Fruit fly (Drosophila melanogaster) S2 (cell line): ENCODE data around the gene CG43954.

ENCODE experiments used
- CG8478 ChIP-seq: fragments of >200 bp; optimal IDR thresholded peaks from 2 replicates; lab custom pipeline; 2018
- CTCF ChIP-seq, 2 experiments: fragments of >200 bp; optimal IDR thresholded peaks; 2 replicates each; lab custom pipeline; 2018

CG43954 gene

DNA sequence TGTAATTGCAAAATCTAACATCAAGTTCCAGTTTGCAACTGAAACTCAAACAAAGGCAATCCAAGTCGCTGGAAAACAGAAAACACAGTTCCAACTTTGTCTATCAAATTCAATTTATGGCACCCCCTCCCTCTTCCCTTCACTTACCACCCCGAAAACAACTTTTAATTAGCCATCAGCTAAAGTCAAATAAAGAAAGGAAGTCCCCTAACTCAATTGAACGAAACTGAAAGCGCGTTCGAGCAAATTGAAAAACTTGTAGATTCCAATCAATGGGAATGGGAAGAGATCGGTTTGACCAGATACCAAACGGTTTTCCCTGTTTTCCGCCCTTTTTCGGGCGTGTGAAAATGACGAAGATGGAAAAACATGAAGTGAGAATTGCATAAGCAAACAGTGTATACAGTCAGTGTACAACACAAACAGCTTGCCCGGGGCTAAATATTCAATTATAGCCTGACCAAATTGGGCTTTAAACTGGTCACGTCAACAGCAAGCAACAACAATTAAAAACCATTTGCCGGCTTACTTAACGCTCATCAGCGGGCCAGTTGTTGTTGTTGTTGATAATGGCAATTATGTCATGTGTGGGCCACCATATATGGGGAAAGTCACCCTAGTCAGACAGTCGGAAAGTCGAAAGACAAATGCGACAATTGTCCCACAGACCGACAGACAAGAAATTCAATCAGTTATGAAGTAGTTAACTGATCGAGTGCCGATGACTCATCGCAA lies 12.0 kb downstream of the CG43954 start:
- TF ChIP-seq CG8478 (no peak), CTCF (optimal IDR thresholded peaks at IDR 0.05; lab: Kevin White, UChicago) (no peak)

DNA sequence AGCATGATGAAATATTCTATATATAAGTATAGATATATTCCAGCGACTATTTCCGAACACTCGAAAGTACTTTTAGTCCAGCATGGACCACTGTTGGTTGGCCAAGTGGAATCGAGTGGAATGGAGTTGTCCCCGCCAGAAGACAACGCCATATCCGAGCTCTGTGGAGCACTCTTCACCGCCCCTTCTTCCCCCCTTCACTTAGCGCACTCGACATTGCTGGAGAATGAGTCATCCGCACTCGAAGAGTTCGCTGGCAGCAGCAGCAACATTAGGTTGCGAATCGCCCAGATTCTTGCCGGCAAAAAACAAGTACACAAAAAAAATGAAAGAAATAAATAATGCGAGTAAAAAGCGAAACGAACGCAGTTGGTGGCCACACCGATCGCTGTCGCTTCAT lies 13.4 kb downstream of the CG43954 start:
- TF ChIP-seq CG8478 (no peak), CTCF (optimal IDR thresholded peaks at IDR 0.05; lab: Kevin White, UChicago) (no peak)

DNA sequence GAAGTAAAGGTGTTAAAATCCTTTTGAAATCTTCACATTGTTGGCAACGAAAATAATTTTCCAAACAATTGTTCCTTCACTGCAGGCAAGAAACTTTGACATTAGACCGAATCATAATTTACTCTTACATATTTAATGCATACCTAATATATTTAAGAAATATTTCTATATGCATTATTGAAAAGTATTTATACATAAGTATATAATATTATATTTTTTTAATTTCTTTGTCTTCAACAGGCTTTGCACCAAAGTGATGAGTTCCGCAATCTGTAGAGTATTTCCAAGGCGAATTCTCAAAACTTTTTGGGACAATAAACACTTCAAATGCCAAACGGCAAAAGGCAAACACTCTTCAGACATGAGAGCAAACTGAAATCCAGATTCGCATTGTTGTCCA lies 14.4 kb downstream of the CG43954 start:
- TF ChIP-seq CG8478 (no peak), CTCF (optimal IDR thresholded peaks at IDR 0.05; lab: Kevin White, UChicago) (no peak)

DNA sequence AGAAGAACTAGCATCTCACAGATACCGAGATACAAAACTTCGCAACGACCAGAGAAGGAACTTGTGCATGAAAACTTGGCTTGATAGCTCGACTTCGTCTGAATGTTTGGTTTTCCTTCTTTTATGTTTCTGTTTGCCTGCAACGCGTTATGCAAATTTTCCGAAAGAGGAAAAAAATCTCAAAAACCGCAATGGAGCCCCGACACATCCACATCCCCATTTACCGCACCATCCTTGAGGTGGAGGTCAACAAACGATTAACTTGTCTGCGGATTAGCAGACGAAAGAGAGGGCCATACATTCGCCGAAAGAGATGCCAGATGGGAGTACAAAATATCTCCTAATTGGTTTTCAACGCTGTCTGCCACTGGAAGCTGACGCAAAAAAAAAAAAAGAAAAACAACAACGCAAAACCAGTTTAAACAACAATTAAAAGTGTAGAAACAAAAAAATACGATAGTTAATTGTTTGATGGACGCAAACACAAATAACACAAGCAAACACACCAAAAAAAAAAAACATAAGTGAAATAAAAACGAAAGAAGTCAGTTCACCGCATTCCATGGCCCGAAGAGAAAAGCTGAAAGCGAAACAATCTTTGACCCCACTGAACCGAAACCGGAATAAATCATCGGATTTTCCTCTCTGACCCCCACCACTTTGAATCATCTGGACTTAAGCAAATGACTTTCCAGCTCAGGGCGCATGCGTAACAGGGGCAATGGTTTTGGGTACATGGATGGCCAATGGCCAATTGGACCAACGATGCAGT lies 16.2 kb downstream of the CG43954 start:
- TF ChIP-seq CG8478 (no peak), CTCF (optimal IDR thresholded peaks at IDR 0.05; lab: Kevin White, UChicago) (no peak)

DNA sequence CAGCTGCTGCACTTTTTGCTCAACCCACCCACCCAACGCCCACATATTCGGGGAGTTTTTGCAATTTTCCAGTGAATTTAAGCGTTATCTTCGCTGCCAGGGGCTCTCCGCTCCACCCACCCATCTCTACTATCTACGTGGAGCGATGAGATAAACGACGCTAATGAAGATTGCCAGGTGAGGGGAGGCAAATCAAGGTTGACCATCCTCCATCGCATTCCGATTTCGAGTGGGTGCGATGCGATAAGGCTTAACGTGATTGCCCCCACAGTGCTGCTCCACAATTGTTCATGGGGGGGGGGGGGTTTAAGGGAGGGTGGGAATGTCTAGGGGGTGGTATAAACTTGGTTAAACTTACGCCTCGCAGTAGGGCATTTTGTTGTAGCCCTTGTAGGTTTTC lies 17.6 kb downstream of the CG43954 start:
- TF ChIP-seq CG8478 (no peak), CTCF (optimal IDR thresholded peaks at IDR 0.05; lab: Kevin White, UChicago) (no peak)

DNA sequence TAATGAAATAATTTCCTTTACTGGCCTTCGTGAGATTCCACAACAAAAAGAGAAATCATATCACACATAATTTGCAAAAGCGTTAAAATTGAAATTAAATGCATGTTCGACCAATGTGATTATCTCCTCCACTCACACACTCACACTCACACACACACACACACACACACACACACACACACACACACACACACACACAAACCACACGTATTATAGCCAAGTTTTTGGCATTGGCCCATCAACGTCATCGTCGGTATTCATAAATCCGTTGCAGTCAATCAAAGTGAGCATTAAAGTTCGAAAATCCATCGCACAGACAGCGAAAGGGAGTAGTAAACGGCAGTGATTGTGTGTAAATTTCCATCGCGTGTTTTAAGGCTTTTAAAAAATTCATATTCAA lies 21.4 kb downstream of the CG43954 start:
- TF ChIP-seq CTCF (optimal IDR thresholded peaks at IDR 0.05; lab: Kevin White, UChicago) (no peak), CG8478 (no peak)

DNA sequence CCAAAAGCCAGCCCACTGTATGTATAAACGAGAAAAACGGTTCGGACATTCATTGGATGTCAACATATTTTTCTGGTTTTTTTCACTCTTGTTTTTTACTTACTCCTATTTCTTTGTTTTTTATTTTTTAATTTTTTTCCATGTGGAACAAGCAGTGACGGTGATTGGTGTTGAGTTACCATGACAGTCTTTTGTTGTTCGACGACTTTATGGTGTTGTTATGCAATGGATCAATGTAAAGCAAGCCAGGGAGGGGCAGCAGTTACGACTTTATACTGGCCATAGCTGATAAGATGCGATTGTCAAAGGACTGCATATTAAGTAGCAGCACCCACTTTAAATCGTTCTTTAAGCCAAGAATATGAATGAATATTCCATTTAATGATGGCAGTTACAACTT lies 22.0 kb downstream of the CG43954 start:
- TF ChIP-seq CTCF (optimal IDR thresholded peaks at IDR 0.05; lab: Kevin White, UChicago) (no peak), CG8478 (no peak)

DNA sequence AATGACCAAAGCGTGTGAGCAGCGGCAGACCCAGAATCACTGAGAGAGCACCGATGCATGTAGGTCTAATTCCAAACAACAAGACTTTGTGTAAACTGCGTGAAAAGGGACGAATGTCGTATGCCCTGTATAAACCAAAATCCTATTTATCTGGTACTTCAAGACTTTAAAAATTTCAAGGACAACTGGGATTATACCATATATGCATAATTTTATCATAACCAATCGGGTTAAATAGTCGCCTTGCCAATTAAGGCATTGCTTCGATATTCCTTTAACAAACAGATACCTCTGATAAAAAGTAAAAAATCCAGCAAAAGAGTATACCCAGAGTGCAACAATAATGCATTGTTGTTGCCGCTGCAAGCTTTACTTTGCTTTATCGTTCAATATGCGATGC lies 28.5 kb downstream of the CG43954 start:
- TF ChIP-seq CTCF (optimal IDR thresholded peaks at IDR 0.05; lab: Kevin White, UChicago) (no peak), CG8478 (no peak)

DNA sequence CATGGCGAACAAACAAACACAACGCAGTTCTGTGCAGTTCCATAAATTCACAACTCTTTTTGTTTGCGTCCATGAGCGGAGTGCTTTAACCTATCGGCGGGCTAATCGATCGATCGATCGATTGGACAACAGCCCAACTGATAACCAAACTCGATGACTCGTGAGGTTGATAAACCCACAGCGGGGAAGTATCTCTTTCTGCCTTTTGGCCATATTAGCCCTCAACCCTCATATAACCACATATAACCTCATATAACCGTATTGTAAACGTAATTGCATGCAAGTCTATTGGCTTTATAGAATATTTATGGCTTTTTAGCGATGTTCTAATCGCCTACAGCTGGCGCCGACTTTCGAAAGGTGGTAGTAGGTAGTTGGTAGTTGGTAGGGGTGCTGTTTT lies 29.1 kb downstream of the CG43954 start:
- TF ChIP-seq CG8478 = no peak
- no peak for TF ChIP-seq CTCF (optimal IDR thresholded peaks at IDR 0.05; lab: Kevin White, UChicago)

DNA sequence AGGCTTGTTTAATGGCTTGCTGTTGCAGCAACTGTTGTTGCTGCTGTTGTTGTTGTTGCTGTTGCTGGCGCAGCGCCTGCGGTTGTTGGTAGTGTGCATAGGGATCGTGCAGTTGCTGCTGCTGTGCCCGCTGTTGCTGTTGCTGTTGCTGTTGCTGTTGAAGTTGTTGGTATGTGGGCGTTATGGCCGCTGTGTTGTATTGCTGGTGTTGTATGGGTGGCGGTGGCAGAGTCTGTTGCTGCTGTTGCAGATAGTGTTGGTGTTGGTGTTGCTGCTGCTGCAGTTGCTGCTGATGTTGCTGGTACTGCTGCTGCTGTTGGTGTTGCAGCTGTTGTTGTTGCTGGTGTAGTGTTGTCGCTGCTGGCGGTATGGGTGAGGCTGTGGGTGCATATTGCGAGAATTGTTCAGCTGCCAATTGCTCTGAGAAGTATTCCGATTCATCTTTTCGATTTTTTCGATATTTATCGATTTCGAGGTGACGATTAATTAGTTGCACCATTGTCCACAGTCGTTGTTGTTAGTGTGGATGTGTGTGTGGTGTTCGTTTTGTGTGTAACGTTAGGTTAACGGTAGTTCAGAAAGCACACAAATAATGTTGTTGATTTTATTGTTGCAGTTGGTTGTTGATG lies 31.9 kb downstream of the CG43954 start:
- TF ChIP-seq CG8478 (no peak), CTCF (optimal IDR thresholded peaks at IDR 0.05; lab: Kevin White, UChicago) (no peak)

DNA sequence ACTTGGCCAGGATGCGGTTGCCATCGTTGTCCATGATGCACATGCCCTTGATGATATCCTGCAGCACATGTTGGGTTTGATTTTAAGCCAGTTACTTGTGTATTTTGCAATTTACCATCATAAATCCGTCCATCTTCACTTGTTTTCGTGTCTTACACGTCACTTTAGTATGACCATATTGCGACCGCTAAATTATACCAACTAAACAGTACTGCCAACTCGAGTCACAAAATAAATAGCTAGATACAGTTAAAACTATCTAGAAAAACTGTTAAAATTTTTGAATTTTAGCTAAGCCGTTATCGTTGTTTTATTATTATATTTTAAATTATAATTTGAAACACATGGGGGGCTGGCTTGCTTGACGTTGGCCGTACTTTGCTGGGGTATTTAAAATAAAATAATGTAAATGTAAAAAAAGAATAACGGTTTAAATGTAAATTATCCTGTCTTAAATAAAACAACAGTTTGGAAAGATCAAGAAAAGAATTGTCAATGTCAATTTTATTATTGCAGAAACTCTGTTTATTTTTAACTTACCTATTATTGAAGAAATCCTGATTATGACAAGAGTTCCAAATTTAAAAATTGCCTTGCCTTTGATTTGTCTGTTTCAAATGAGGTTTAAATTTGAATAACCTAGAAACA lies 38.0 kb downstream of the CG43954 start, which contains the start of the genes zetaCOP and CG13032:
Gene zetaCOP, minus strand, starts transcription at position 189 of the 648 bp plus-strand sequence.
Gene CG13032, plus strand, starts transcription at position 598 of the 648 bp plus-strand sequence.
- no peak for TF ChIP-seq CG8478
- no peak for TF ChIP-seq CTCF (optimal IDR thresholded peaks at IDR 0.05; lab: Kevin White, UChicago)

DNA sequence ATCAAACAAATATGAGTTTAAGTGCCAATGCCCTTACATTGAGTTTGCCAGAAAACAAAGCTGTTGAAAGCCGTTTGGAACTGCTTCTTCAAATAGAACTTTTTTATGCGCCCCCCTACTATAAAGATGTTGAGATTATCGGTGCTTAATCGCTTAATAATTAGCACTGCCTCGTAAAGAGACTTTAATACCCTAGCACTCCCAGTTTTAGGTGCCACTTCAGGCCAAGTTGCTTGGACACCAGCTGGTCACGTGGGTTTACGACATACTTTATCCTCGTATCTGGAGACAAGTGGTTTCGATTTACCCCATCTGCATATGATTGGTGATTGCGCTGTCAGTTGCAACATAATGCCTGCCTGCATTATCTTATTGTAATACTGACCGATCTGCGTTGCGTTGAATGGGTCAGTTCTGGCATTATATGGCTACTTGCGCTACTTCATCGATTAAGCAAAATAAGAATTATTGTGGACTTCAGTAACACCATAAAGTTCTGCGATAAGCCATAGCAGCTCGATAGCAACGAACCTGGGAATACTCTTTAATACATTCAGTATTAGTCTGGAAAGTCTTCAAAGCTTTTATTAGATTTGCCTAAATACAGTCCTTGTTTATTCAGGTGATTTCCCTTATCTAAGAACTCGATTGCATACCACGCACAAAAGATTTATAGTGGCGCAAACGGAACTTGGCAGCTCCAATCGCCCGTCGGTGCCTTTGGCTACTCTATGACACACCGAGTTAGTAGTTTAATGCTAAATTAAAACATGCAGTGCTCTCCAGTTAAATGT lies 40.4 kb downstream of the CG43954 start:
- TF ChIP-seq CTCF (optimal IDR thresholded peaks at IDR 0.05; lab: Kevin White, UChicago) (no peak), CG8478 (no peak)

DNA sequence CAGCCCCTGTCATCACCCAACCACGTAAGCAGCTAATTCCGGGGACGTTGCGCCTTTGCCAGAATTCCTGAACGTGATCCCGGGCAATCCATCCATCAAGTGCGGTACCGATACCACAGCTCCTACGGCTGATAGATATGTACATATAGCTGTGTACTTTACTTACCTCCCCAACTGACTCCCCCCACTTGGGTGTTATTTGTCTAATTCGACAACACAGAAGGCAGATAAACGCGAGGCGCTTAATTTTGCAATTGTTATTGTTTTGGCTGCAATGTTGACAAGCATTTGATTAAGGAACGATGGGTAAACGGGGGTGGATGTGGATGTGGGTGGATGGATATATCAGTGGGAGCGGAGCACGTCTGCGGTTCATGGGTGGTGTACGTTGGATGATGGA lies 41.3 kb downstream of the CG43954 start:
- TF ChIP-seq CTCF (optimal IDR thresholded peaks at IDR 0.05; lab: Kevin White, UChicago) = no peak
- TF ChIP-seq CG8478 = no peak

DNA sequence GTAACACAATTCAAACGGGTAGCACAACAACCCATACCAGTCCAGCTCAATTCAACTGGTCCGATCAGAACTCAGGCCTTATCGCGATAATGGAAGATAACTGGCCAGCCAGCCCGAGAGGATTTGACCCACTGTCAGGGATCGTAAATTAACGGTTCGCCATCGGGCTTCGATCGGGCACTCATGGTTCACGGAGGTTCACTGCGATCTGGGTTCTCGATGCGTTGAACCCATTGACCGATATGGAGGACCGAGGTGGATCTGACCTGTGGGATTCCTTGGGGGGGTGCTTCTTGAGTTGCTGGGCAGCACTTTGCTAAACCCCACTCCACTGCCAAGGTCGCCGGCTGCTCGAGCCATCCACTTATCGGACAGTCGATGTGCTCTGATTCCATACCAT lies 42.7 kb downstream of the CG43954 start:
- TF ChIP-seq CTCF (optimal IDR thresholded peaks at IDR 0.05; lab: Kevin White, UChicago) (no peak), CG8478 (no peak)
